Fruit fly (Drosophila melanogaster) whole organism, pupa: ENCODE measurements around the gene beta-Spec.

ENCODE experiments used
- CG10348 ChIP-seq: fragments of 200-800 bp; sonication (Bioruptor generic); IDR thresholded peaks from 2 replicates; pipeline ENCODE4 v1.3.6; 2022; ENCODE audit warnings: missing biosample characterization, missing genetic modification characterization
- CG12605 ChIP-seq: fragments of 200-800 bp; sonication (Bioruptor generic); IDR thresholded peaks from 2 replicates; pipeline ENCODE4 v1.3.6; 2022; ENCODE audit warnings: missing biosample characterization, missing genetic modification characterization
- CG13204 ChIP-seq: fragments of 200-800 bp; sonication (Bioruptor generic); optimal IDR thresholded peaks from 2 replicates; lab custom pipeline; 2018; ENCODE audit warnings: missing biosample characterization, mild to moderate bottlenecking, missing genetic modification characterization, moderate library complexity
- CG14655 ChIP-seq: fragments of 200-800 bp; sonication (Bioruptor generic); optimal IDR thresholded peaks from 3 replicates; lab custom pipeline; 2017; ENCODE audit warnings: mild to moderate bottlenecking, missing biosample characterization, missing genetic modification reagents, missing genetic modification characterization
- CG15710 ChIP-seq: fragments of 200-800 bp; sonication (Bioruptor generic); optimal IDR thresholded peaks from 2 replicates; lab custom pipeline; 2018; ENCODE audit warnings: missing biosample characterization, mild to moderate bottlenecking, missing genetic modification characterization, moderate library complexity
- CG17806 ChIP-seq: fragments of 200-800 bp; sonication (Bioruptor generic); optimal IDR thresholded peaks from 2 replicates; lab custom pipeline; 2018; ENCODE audit warnings: missing biosample characterization, mild to moderate bottlenecking, missing genetic modification characterization, moderate library complexity
- CG32121 ChIP-seq: fragments of 200-800 bp; sonication (Bioruptor generic); IDR thresholded peaks from 2 replicates; pipeline ENCODE4 v1.3.6; 2022; ENCODE audit warnings: missing biosample characterization, missing genetic modification characterization
- CG34367 ChIP-seq: fragments of 200-800 bp; sonication (Bioruptor generic); optimal IDR thresholded peaks from 2 replicates; lab custom pipeline; 2018; ENCODE audit warnings: missing biosample characterization, mild to moderate bottlenecking, missing genetic modification characterization
- CG4496 ChIP-seq: fragments of 200-800 bp; sonication (Bioruptor generic); IDR thresholded peaks from 3 replicates; pipeline ENCODE4 v1.3.6; 2022; ENCODE audit warnings: missing biosample characterization, missing genetic modification characterization
- CG8159 ChIP-seq: fragments of 200-800 bp; sonication (Bioruptor generic); optimal IDR thresholded peaks from 3 replicates; lab custom pipeline; 2018; ENCODE audit warnings: missing biosample characterization, mild to moderate bottlenecking, missing genetic modification characterization, moderate library complexity
- CG8301 ChIP-seq: fragments of 200-800 bp; sonication (Bioruptor generic); optimal IDR thresholded peaks from 2 replicates; lab custom pipeline; 2018; ENCODE audit warnings: missing biosample characterization, mild to moderate bottlenecking, missing genetic modification characterization
- CG9948 ChIP-seq: fragments of 200-800 bp; sonication (Bioruptor generic); optimal IDR thresholded peaks from 2 replicates; lab custom pipeline; 2018; ENCODE audit warnings: missing biosample characterization, mild to moderate bottlenecking, missing genetic modification characterization, moderate library complexity
- D1 ChIP-seq: fragments of 200-800 bp; sonication (Bioruptor generic); optimal IDR thresholded peaks from 2 replicates; lab custom pipeline; 2018; ENCODE audit warnings: missing biosample characterization, mild to moderate bottlenecking, missing genetic modification characterization, moderate library complexity
- EcR ChIP-seq: fragments of 200-800 bp; sonication (Bioruptor generic); optimal IDR thresholded peaks from 3 replicates; lab custom pipeline; 2019; ENCODE audit warnings: missing biosample characterization, missing genetic modification characterization, mild to moderate bottlenecking, moderate library complexity, missing genetic modification reagents
- Ets98B ChIP-seq: fragments of 200-800 bp; sonication (Bioruptor generic); IDR thresholded peaks from 2 replicates; pipeline ENCODE4 v1.3.6; 2022; ENCODE audit warnings: missing biosample characterization, missing genetic modification characterization
- Pif1A ChIP-seq: fragments of 200-800 bp; sonication (Bioruptor generic); optimal IDR thresholded peaks from 3 replicates; lab custom pipeline; 2016; ENCODE audit warnings: missing biosample characterization, missing genetic modification characterization
- Pif1B ChIP-seq: fragments of 200-800 bp; sonication (Bioruptor generic); optimal IDR thresholded peaks from 3 replicates; lab custom pipeline; 2016; ENCODE audit warnings: missing biosample characterization, missing genetic modification characterization
- Snoo ChIP-seq: fragments of 200-800 bp; sonication (Bioruptor generic); optimal IDR thresholded peaks from 3 replicates; lab custom pipeline; 2017; ENCODE audit warnings: missing biosample characterization, mild to moderate bottlenecking, missing genetic modification characterization, inconsistent platforms
- fd96Ca ChIP-seq: fragments of 200-800 bp; sonication (Bioruptor generic); IDR thresholded peaks from 3 replicates; pipeline ENCODE4 v1.3.6; 2022; ENCODE audit warnings: missing biosample characterization, missing genetic modification characterization
- gl ChIP-seq: fragments of 200-800 bp; sonication (Bioruptor generic); optimal IDR thresholded peaks from 2 replicates; lab custom pipeline; 2018; ENCODE audit warnings: missing biosample characterization, mild to moderate bottlenecking, missing genetic modification characterization
- rn ChIP-seq: fragments of 200-800 bp; sonication (Bioruptor generic); IDR thresholded peaks from 2 replicates; pipeline ENCODE4 v1.3.6; 2022; ENCODE audit warnings: missing biosample characterization, missing genetic modification characterization

The beta-Spec gene

DNA sequence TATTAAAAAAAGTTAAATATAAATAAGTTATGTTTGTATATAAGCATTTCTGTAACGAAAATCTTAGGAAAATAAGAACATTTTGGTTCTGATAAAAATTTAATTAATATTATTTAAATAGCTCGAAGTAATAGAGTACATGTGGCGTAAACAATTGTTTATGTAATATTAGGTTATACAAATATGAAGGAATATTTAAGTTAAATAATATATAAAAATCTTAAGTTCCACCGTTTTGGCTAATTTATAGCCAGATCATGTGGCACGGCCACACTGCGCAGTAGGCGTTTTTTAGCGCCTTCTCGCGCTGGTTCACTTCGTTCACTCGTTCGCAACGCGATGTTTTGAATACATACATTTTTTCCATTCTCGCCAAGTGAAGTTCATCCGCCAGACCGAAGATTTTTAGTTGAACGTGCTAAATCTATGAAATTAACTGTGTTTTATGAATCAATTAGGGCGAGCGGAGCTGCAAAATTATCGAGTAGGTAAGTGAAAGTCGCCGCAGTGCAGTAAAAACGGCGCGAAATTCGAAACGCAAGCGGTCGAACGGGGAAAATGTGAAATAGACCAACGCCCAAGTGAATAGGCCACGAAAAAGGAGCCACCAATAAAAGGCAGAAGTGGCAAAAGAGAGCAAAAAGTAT is at the start of gene beta-Spec:
TSS of gene beta-Spec (plus strand) at position 323 of the 647 bp plus-strand sequence.
- TF ChIP-seq Ets98B (GFP tag; lab: Robert Waterston, UW) = no peak
- no peak for TF ChIP-seq EcR (GFP tag; lab: Kevin White, UChicago)
- TF ChIP-seq rn (GFP tag; lab: Robert Waterston, UW) = no peak
- TF ChIP-seq CG4496 = 0 out of 3 replicates have a peak, but pooled peaks have one; percentile 26

DNA sequence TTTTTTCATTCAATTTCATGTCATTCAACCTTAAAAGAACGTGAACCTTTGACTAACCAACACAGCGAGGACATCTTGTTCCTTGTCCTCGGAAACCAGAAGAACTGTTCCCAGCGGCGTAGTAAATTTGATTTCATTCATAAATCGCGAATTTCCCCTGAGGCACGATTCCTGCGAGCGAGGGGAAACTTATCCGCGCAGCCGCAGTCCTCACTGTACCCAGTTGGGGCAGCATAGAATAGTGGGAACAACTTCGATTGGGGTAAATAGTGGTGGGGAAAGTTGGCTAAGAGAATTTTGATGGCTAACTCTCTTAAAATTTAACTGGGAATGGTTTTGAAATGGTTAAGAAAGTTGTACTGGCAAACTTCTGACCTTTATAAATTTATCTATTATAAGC is 45.7 kb upstream of the beta-Spec start:
- TF ChIP-seq CG32121 (GFP tag; lab: Robert Waterston, UW) (no peak), EcR (GFP tag; lab: Kevin White, UChicago) (no peak), CG10348 (GFP tag; lab: Robert Waterston, UW) (no peak), CG12605 (GFP tag; lab: Robert Waterston, UW) (no peak), CG13204 (GFP tag; lab: Kevin White, UChicago) (no peak), CG17806 (tag; lab: Kevin White, UChicago) (no peak), Snoo (no peak), fd96Ca (no peak), CG14655 (GFP tag; lab: Kevin White, UChicago) (no peak), rn (GFP tag; lab: Robert Waterston, UW) (no peak), CG4496 (no peak), Ets98B (GFP tag; lab: Robert Waterston, UW) (no peak), CG8301 (tag; lab: Kevin White, UChicago) (no peak), CG9948 (tag; lab: Kevin White, UChicago) (no peak)

DNA sequence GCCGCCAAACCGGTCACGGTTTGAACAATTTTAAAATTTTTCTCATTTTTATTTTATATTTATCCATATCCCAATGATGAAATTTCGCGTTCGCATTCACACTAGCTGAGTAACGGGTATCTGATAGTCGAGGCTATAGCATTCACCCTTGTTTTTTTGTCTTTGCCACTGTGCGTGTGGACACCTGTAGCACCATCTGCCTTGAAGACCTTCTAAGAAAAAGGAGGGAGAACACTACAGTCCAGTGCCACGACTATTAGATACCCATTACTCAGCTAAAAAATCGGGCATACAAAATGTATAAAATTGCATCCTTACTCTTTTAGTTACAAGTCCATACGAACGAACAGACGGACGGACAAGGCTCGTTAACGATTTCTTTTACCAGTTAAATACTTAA is 35.0 kb upstream of the beta-Spec start:
- TF ChIP-seq CG8159 (tag; lab: Kevin White, UChicago) (no peak), fd96Ca (no peak), Ets98B (GFP tag; lab: Robert Waterston, UW) (no peak), CG4496 (no peak), CG13204 (GFP tag; lab: Kevin White, UChicago) (no peak), Snoo (no peak), CG9948 (tag; lab: Kevin White, UChicago) (no peak), CG32121 (GFP tag; lab: Robert Waterston, UW) (no peak), rn (GFP tag; lab: Robert Waterston, UW) (no peak), Pif1A (GFP tag; lab: Kevin White, UChicago) (no peak), gl (no peak), EcR (GFP tag; lab: Kevin White, UChicago) (no peak), CG34367 (tag; lab: Kevin White, UChicago) (no peak)

DNA sequence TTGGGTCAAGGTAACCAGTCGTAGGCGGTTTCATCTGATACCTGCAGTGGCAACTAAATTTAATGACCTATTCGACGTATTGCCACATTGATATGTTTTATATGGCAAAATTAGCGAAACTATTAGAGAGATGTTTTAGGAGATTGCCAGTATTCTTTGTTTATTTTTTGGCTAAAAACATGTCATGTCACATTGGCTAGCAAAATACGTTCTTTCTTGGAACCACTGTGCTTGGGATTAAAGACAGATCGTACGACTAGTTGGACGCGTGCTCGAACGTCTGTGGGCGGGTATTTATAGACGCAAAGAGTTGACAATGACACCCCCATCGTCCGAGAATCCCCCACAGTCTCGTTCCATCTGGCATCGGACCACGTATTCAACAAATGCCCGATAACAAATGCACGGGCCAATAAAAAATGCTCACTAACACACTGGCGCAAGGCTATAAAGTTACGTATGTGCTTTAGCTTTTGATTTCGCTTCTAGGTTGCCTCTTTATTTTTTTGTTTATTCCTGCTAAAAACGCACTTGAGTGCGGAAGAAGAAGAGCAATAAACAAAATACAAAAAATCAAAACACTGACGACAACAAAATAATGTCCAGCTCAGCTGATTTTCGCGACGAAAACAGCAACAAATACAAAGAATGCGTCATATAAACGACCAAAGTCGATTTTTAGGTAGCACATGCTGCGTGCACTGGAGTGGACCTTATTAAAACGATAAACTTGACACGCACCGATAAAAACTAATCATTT is 32.8 kb upstream of the beta-Spec start:
- TF ChIP-seq CG10348 (GFP tag; lab: Robert Waterston, UW) (no peak), CG15710 (tag; lab: Kevin White, UChicago) (peak; percentile 11), EcR (GFP tag; lab: Kevin White, UChicago) (peak; percentile 49), fd96Ca (peak; percentile 34; the same call in 1 of the 3 replicates), Pif1B (GFP tag; lab: Kevin White, UChicago) (no peak), CG4496 (0 out of 3 replicates have a peak, but pooled peaks have one; percentile 22)

DNA sequence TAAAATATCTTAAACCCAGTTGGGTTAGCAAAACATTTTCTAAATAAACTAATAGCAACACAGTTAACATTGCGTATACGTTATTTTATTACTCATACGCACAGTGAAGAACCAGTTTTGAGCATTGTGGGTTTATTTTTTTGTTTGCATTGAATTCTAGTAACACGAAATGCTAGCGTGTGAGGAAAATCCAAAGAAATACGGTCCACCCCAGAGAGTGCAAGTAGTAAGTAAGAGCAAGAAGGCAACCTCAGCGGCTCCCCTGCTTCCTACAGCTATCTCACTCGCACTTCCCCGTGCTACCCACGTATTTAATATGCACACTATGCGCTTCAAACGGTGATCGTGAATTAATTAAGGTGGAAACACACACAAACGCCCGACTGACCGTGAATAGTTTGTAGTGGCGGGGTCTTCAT is 32.2 kb upstream of the beta-Spec start:
- TF ChIP-seq CG10348 (GFP tag; lab: Robert Waterston, UW) (peak; percentile 51), Snoo (peak; percentile 93), CG8159 (tag; lab: Kevin White, UChicago) (peak; percentile 98), D1 (tag; lab: Kevin White, UChicago) (peak; percentile 70), CG15710 (tag; lab: Kevin White, UChicago) (peak; percentile 83), CG13204 (GFP tag; lab: Kevin White, UChicago) (no peak), fd96Ca (peak; percentile 92), CG14655 (GFP tag; lab: Kevin White, UChicago) (peak; percentile 86), EcR (GFP tag; lab: Kevin White, UChicago) (no peak), CG8301 (tag; lab: Kevin White, UChicago) (peak; percentile 90), CG12605 (GFP tag; lab: Robert Waterston, UW) (peak; percentile 77), CG17806 (tag; lab: Kevin White, UChicago) (peak; percentile 77), CG4496 (peak; percentile 91), Pif1B (GFP tag; lab: Kevin White, UChicago) (peak; percentile 91), gl (peak; percentile 50), CG32121 (GFP tag; lab: Robert Waterston, UW) (peak; percentile 91), CG9948 (tag; lab: Kevin White, UChicago) (peak; percentile 72), rn (GFP tag; lab: Robert Waterston, UW) (peak; percentile 52), CG34367 (tag; lab: Kevin White, UChicago) (peak; percentile 73), Pif1A (GFP tag; lab: Kevin White, UChicago) (peak; percentile 94), Ets98B (GFP tag; lab: Robert Waterston, UW) (peak; percentile 88)

DNA sequence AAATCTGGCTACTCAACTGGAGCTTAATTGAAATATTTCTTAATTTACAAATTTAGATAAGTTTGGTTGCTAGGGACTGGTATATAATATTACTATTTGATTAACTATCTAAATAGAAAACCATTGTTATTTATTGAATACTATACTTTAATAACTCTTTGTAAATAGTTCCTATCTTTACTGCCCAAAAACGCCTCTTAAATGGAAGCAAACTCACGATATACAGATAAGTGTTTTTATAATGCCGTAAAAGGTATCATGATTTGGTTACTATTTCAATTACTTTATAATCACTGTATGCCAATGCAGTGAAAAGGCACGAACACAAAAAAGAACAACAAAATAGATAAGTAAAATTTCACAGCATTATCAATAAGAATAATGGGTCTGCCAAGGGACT is 31.3 kb upstream of the beta-Spec start:
- TF ChIP-seq EcR (GFP tag; lab: Kevin White, UChicago) = no peak
- TF ChIP-seq CG8159 (tag; lab: Kevin White, UChicago) = no peak
- TF ChIP-seq rn (GFP tag; lab: Robert Waterston, UW) = no peak
- no peak for TF ChIP-seq fd96Ca
- TF ChIP-seq Ets98B (GFP tag; lab: Robert Waterston, UW) = no peak
- no peak for TF ChIP-seq CG9948 (tag; lab: Kevin White, UChicago)
- no peak for TF ChIP-seq CG14655 (GFP tag; lab: Kevin White, UChicago)
- TF ChIP-seq CG15710 (tag; lab: Kevin White, UChicago) = no peak
- no peak for TF ChIP-seq CG34367 (tag; lab: Kevin White, UChicago)
- no peak for TF ChIP-seq D1 (tag; lab: Kevin White, UChicago)
- TF ChIP-seq Pif1A (GFP tag; lab: Kevin White, UChicago) = no peak
- TF ChIP-seq CG32121 (GFP tag; lab: Robert Waterston, UW) = no peak
- TF ChIP-seq CG17806 (tag; lab: Kevin White, UChicago) = no peak
- no peak for TF ChIP-seq CG10348 (GFP tag; lab: Robert Waterston, UW)
- TF ChIP-seq gl = no peak
- no peak for TF ChIP-seq CG12605 (GFP tag; lab: Robert Waterston, UW)
- TF ChIP-seq Snoo = no peak
- TF ChIP-seq Pif1B (GFP tag; lab: Kevin White, UChicago) = no peak
- no peak for TF ChIP-seq CG4496
- no peak for TF ChIP-seq CG13204 (GFP tag; lab: Kevin White, UChicago)
